Fruit fly (Drosophila melanogaster) whole organism, prepupa: ENCODE measurements around the gene Pex12.

Source experiments
- CG10631 ChIP-seq: fragments of 200-800 bp; sonication (Bioruptor generic); optimal IDR thresholded peaks from 2 replicates; lab custom pipeline; 2016; ENCODE audit warnings: missing biosample characterization, missing genetic modification characterization
- CG10669 ChIP-seq: fragments of 200-800 bp; sonication (Bioruptor generic); optimal IDR thresholded peaks from 3 replicates; lab custom pipeline; 2018; ENCODE audit warnings: missing biosample characterization, mild to moderate bottlenecking, missing genetic modification characterization, moderate library complexity
- CG11294 ChIP-seq: fragments of 200-800 bp; sonication (Bioruptor generic); IDR thresholded peaks from 2 replicates; pipeline ENCODE4 v1.3.6; 2022; ENCODE audit warnings: missing biosample characterization, missing genetic modification characterization
- CG11762 ChIP-seq: fragments of 200-800 bp; sonication (Bioruptor generic); optimal IDR thresholded peaks from 3 replicates; lab custom pipeline; 2016; ENCODE audit warnings: missing biosample characterization, missing genetic modification characterization; ENCODE audit not compliant: insufficient read depth
- CG11902 ChIP-seq: fragments of 200-800 bp; sonication (Bioruptor generic); optimal IDR thresholded peaks from 3 replicates; lab custom pipeline; 2016; ENCODE audit warnings: missing biosample characterization, missing genetic modification characterization
- CG15336 ChIP-seq: fragments of 200-800 bp; sonication (Bioruptor generic); IDR thresholded peaks from 2 replicates; pipeline ENCODE4 v1.3.6; 2022; ENCODE audit warnings: missing biosample characterization, missing genetic modification characterization
- CG1621 ChIP-seq: fragments of 200-800 bp; sonication (Bioruptor generic); optimal IDR thresholded peaks from 3 replicates; lab custom pipeline; 2018; ENCODE audit warnings: missing biosample characterization, mild to moderate bottlenecking, missing genetic modification characterization
- CG16779 ChIP-seq: fragments of 200-800 bp; sonication (Bioruptor generic); optimal IDR thresholded peaks from 3 replicates; lab custom pipeline; 2017; ENCODE audit warnings: missing biosample characterization, mild to moderate bottlenecking, missing genetic modification characterization
- CG3032 ChIP-seq: fragments of 200-800 bp; optimal IDR thresholded peaks from 2 replicates; lab custom pipeline; 2019; ENCODE audit warnings: missing biosample characterization, mild to moderate bottlenecking, missing genetic modification characterization, moderate library complexity
- CG32006 ChIP-seq: fragments of 200-800 bp; sonication (Bioruptor generic); optimal IDR thresholded peaks from 3 replicates; lab custom pipeline; 2017; ENCODE audit warnings: missing biosample characterization, mild to moderate bottlenecking, missing genetic modification characterization
- CG3919 ChIP-seq: fragments of 200-800 bp; sonication (Bioruptor generic); optimal IDR thresholded peaks from 3 replicates; lab custom pipeline; 2016; ENCODE audit warnings: missing biosample characterization, missing genetic modification characterization
- CG4318 ChIP-seq: fragments of 200-800 bp; sonication (Bioruptor generic); optimal IDR thresholded peaks from 3 replicates; lab custom pipeline; 2017; ENCODE audit warnings: missing biosample characterization, mild to moderate bottlenecking, missing genetic modification characterization
- CG6163 ChIP-seq: fragments of 200-800 bp; sonication (Bioruptor generic); IDR thresholded peaks from 3 replicates; pipeline ENCODE4 v1.3.6; 2022; ENCODE audit warnings: missing biosample characterization, missing genetic modification characterization
- CG6276 ChIP-seq: fragments of 200-800 bp; sonication (Bioruptor generic); optimal IDR thresholded peaks from 2 replicates; lab custom pipeline; 2017; ENCODE audit warnings: missing biosample characterization, mild to moderate bottlenecking, missing genetic modification characterization
- CG6792 ChIP-seq: fragments of 200-800 bp; sonication (Bioruptor generic); optimal IDR thresholded peaks from 3 replicates; lab custom pipeline; 2016; ENCODE audit warnings: missing biosample characterization, missing genetic modification characterization
- CG6808 ChIP-seq: fragments of 200-800 bp; sonication (Bioruptor generic); optimal IDR thresholded peaks from 3 replicates; lab custom pipeline; 2017; ENCODE audit warnings: missing biosample characterization, missing genetic modification characterization, mild to moderate bottlenecking, moderate library complexity, missing genetic modification reagents
- CG6854 ChIP-seq: fragments of 200-800 bp; sonication (Bioruptor generic); optimal IDR thresholded peaks from 2 replicates; lab custom pipeline; 2017; ENCODE audit warnings: missing biosample characterization, mild to moderate bottlenecking, missing genetic modification characterization
- CG7368 ChIP-seq: fragments of 200-800 bp; sonication (Bioruptor generic); optimal IDR thresholded peaks from 3 replicates; lab custom pipeline; 2016; ENCODE audit warnings: missing biosample characterization, missing genetic modification characterization
- CG8119 ChIP-seq: fragments of 200-800 bp; sonication (Bioruptor generic); IDR thresholded peaks from 3 replicates; pipeline ENCODE4 v1.3.6; 2022; ENCODE audit warnings: missing biosample characterization, missing genetic modification characterization
- CG8632 ChIP-seq: fragments of 200-800 bp; sonication (Bioruptor generic); optimal IDR thresholded peaks from 3 replicates; lab custom pipeline; 2016; ENCODE audit warnings: missing biosample characterization, missing genetic modification characterization
- Ets21C ChIP-seq: fragments of 200-800 bp; sonication (Bioruptor generic); optimal IDR thresholded peaks from 3 replicates; lab custom pipeline; 2016; ENCODE audit warnings: missing biosample characterization, missing genetic modification characterization
- Gug ChIP-seq: fragments of 200-800 bp; sonication (Bioruptor generic); IDR thresholded peaks from 2 replicates; pipeline ENCODE4 v1.3.6; 2022; ENCODE audit warnings: missing biosample characterization, missing genetic modification characterization
- Hr38 ChIP-seq: sonication (Bioruptor generic); optimal IDR thresholded peaks from 2 replicates; lab custom pipeline; 2016; ENCODE audit warnings: missing biosample characterization, missing genetic modification characterization
- Hr39 ChIP-seq: fragments of 200-800 bp; sonication (Bioruptor generic); optimal IDR thresholded peaks from 2 replicates; lab custom pipeline; 2016; ENCODE audit warnings: missing biosample characterization, missing genetic modification characterization
- Met ChIP-seq: fragments of 200-800 bp; sonication (Bioruptor generic); optimal IDR thresholded peaks from 3 replicates; lab custom pipeline; 2016; ENCODE audit warnings: missing biosample characterization, missing genetic modification characterization
- OdsH ChIP-seq: fragments of 200-800 bp; sonication (Bioruptor generic); optimal IDR thresholded peaks from 3 replicates; lab custom pipeline; 2016; ENCODE audit warnings: missing biosample characterization, missing genetic modification characterization
- Smox ChIP-seq: fragments of 200-800 bp; sonication (Bioruptor generic); optimal IDR thresholded peaks from 3 replicates; lab custom pipeline; 2016; ENCODE audit warnings: missing biosample characterization, missing genetic modification characterization
- Sox102F ChIP-seq: fragments of 200-800 bp; sonication (Bioruptor generic); optimal IDR thresholded peaks from 2 replicates; lab custom pipeline; 2016; ENCODE audit warnings: missing biosample characterization, mild to moderate bottlenecking, missing genetic modification characterization
- Sox14 ChIP-seq: fragments of 200-800 bp; sonication (Bioruptor generic); optimal IDR thresholded peaks from 3 replicates; lab custom pipeline; 2016; ENCODE audit warnings: missing biosample characterization, missing genetic modification characterization
- Sox15 ChIP-seq: fragments of 200-800 bp; sonication (Bioruptor generic); optimal IDR thresholded peaks from 3 replicates; lab custom pipeline; 2016; ENCODE audit warnings: missing biosample characterization, missing genetic modification characterization
- achi ChIP-seq: fragments of 200-800 bp; sonication (Bioruptor generic); optimal IDR thresholded peaks from 3 replicates; lab custom pipeline; 2016; ENCODE audit warnings: missing biosample characterization, missing genetic modification characterization
- acj6 ChIP-seq: fragments of 200-800 bp; sonication (Bioruptor generic); optimal IDR thresholded peaks from 3 replicates; lab custom pipeline; 2016; ENCODE audit warnings: missing biosample characterization, missing genetic modification characterization
- dac ChIP-seq: fragments of 200-800 bp; sonication (Bioruptor generic); optimal IDR thresholded peaks from 2 replicates; lab custom pipeline; 2017; ENCODE audit warnings: missing biosample characterization, mild to moderate bottlenecking, missing genetic modification characterization
- dsx ChIP-seq: fragments of 200-800 bp; optimal IDR thresholded peaks from 3 replicates; lab custom pipeline; 2019; ENCODE audit warnings: missing biosample characterization, mild to moderate bottlenecking, missing genetic modification characterization, moderate library complexity; ENCODE audit not compliant: poor library complexity, severe bottlenecking
- eg ChIP-seq: fragments of 200-800 bp; sonication (Bioruptor generic); IDR thresholded peaks from 3 replicates; pipeline ENCODE4 v1.3.6; 2022; ENCODE audit warnings: missing biosample characterization, missing genetic modification characterization
- esn ChIP-seq: fragments of 200-800 bp; sonication (Bioruptor generic); optimal IDR thresholded peaks from 2 replicates; lab custom pipeline; 2016; ENCODE audit warnings: missing biosample characterization, mild to moderate bottlenecking, missing genetic modification characterization, moderate library complexity
- fd59A ChIP-seq: fragments of 200-800 bp; sonication (Bioruptor generic); optimal IDR thresholded peaks from 2 replicates; lab custom pipeline; 2017; ENCODE audit warnings: missing biosample characterization, mild to moderate bottlenecking, missing genetic modification characterization, missing genetic modification reagents
- fd85E ChIP-seq: fragments of 200-800 bp; sonication (Bioruptor generic); optimal IDR thresholded peaks from 3 replicates; lab custom pipeline; 2016; ENCODE audit warnings: missing biosample characterization, missing genetic modification characterization
- fkh ChIP-seq: fragments of 200-800 bp; sonication (Bioruptor generic); optimal IDR thresholded peaks from 3 replicates; lab custom pipeline; 2017; ENCODE audit warnings: missing biosample characterization, mild to moderate bottlenecking, missing genetic modification characterization, moderate library complexity
- lz ChIP-seq: fragments of 200-800 bp; sonication (Bioruptor generic); optimal IDR thresholded peaks from 3 replicates; lab custom pipeline; 2016; ENCODE audit warnings: missing biosample characterization, missing genetic modification characterization
- salr ChIP-seq, 2 experiments: fragments of 200-800 bp; sonication (Bioruptor generic); optimal IDR thresholded peaks; 3 replicates each; lab custom pipeline; 2016 to 2018; ENCODE audit warnings: missing biosample characterization in 2 of 2, missing genetic modification characterization in 2 of 2, mild to moderate bottlenecking in 1 of 2
- spab ChIP-seq: fragments of 200-800 bp; sonication (Bioruptor generic); optimal IDR thresholded peaks from 2 replicates; lab custom pipeline; 2017; ENCODE audit warnings: missing biosample characterization, mild to moderate bottlenecking, missing genetic modification characterization, missing genetic modification reagents
- svp ChIP-seq: fragments of 200-800 bp; sonication (Bioruptor generic); peaks from one replicate; lab custom pipeline; 2016; ENCODE audit warnings: missing biosample characterization, missing genetic modification characterization
- topi ChIP-seq: fragments of 200-800 bp; sonication (Bioruptor generic); optimal IDR thresholded peaks from 3 replicates; lab custom pipeline; 2016; ENCODE audit warnings: missing biosample characterization, missing genetic modification characterization
- vri ChIP-seq: fragments of 200-800 bp; sonication (Bioruptor generic); optimal IDR thresholded peaks from 3 replicates; lab custom pipeline; 2016; ENCODE audit warnings: missing biosample characterization, mild to moderate bottlenecking, missing genetic modification characterization

Pex12 gene

dm6 chr2L:845341-846004 lies 29.7 kb downstream of the Pex12 start (continued):
- peak; percentile 94 for TF ChIP-seq CG6163 (GFP tag; lab: Robert Waterston, UW)
- TF ChIP-seq CG6854 (GFP tag; lab: Kevin White, UChicago), result peak; percentile 37
- peak; percentile 91 for TF ChIP-seq svp (GFP tag; lab: Kevin White, UChicago)
- TF ChIP-seq CG6808, result peak; percentile 39
- peak; percentile 74 for TF ChIP-seq CG11294 (GFP tag; lab: Robert Waterston, UW)
- no peak for TF ChIP-seq CG11762 (GFP tag; lab: Kevin White, UChicago)
- TF ChIP-seq CG16779 (tag; lab: Kevin White, UChicago), result peak; percentile 45
- peak; percentile 36 for TF ChIP-seq dsx (GFP tag; lab: Kevin White, UChicago)
- TF ChIP-seq Hr38 (GFP tag; lab: Kevin White, UChicago), result no peak

- TF ChIP-seq CG11762 (GFP tag; lab: Kevin White, UChicago) (peak; percentile 47), OdsH (GFP tag; lab: Kevin White, UChicago) (peak; percentile 67), dsx (GFP tag; lab: Kevin White, UChicago) (no peak), CG6854 (GFP tag; lab: Kevin White, UChicago) (peak; percentile 32), CG1621 (tag; lab: Kevin White, UChicago) (peak; percentile 14), CG32006 (GFP tag; lab: Kevin White, UChicago) (peak; percentile 86), salr (GFP tag; optimal IDR thresholded peaks at IDR 0.05; lab: Kevin White, UChicago) (peak in 1 of 2 experiments; percentile 22), CG8632 (GFP tag; lab: Kevin White, UChicago) (peak; percentile 13), Sox15 (GFP tag; lab: Kevin White, UChicago) (peak; percentile 21), Smox (GFP tag; lab: Kevin White, UChicago) (peak; percentile 62), Ets21C (peak; percentile 49), CG16779 (tag; lab: Kevin White, UChicago) (peak; percentile 48), spab (no peak), Met (GFP tag; lab: Kevin White, UChicago) (peak; percentile 76), CG7368 (GFP tag; lab: Kevin White, UChicago) (peak; percentile 51), CG6792 (GFP tag; lab: Kevin White, UChicago) (peak; percentile 47), topi (GFP tag; lab: Kevin White, UChicago) (peak; percentile 61), CG3919 (peak; percentile 69), CG10631 (peak; percentile 32), Hr39 (GFP tag; lab: Kevin White, UChicago) (peak; percentile 66), eg (GFP tag; lab: Robert Waterston, UW) (peak; percentile 73), CG15336 (peak; percentile 85), Sox14 (GFP tag; lab: Kevin White, UChicago) (peak; percentile 24), Gug (peak; percentile 67), CG8119 (GFP tag; lab: Robert Waterston, UW) (peak; percentile 68; the same call in 2 of the 3 replicates), fd85E (no peak), CG6276 (GFP tag; lab: Kevin White, UChicago) (peak; percentile 78), Hr38 (GFP tag; lab: Kevin White, UChicago) (no peak), CG10669 (GFP tag; lab: Kevin White, UChicago) (peak; percentile 24), esn (peak; percentile 66), CG6808 (no peak), fd59A (peak; percentile 1), CG3032 (peak; percentile 17), lz (GFP tag; lab: Kevin White, UChicago) (peak; percentile 65), CG11294 (GFP tag; lab: Robert Waterston, UW) (peak; percentile 45; the same call in 1 of the 2 replicates), vri (GFP tag; lab: Kevin White, UChicago) (peak; percentile 58), acj6 (GFP tag; lab: Kevin White, UChicago) (peak; percentile 73), Sox102F (GFP tag; lab: Kevin White, UChicago) (peak; percentile 66), achi (GFP tag; lab: Kevin White, UChicago) (peak; percentile 64), dac (GFP tag; lab: Kevin White, UChicago) (peak; percentile 70), fkh (GFP tag; lab: Kevin White, UChicago) (peak; percentile 12), CG4318 (GFP tag; lab: Kevin White, UChicago) (peak; percentile 80), CG11902 (GFP tag; lab: Kevin White, UChicago) (peak; percentile 6)
Measured at dm6 chr2L:846167-846868, 30.5 kb downstream of the Pex12 start.
